Worm (Caenorhabditis elegans) whole organism, L4 larva: ENCODE data around the gene srd-46.

Experiments used
- F26F4.8 ChIP-seq: fragments of 200-800 bp; sonication (Bioruptor generic); conservative IDR thresholded peaks from 2 replicates; pipeline ENCODE4 v1.3.6; 2022; ENCODE audit warnings: missing genetic modification characterization, missing compliant biosample characterization
- F49E8.2 ChIP-seq: sonication (generic microtip); optimal IDR thresholded peaks from 2 replicates; lab custom pipeline; 2016; ENCODE audit warnings: missing compliant biosample characterization, mild to moderate bottlenecking, missing genetic modification characterization, borderline replicate concordance
- R02D3.7 ChIP-seq: fragments of 150-350 bp; sonication (generic microtip); optimal IDR thresholded peaks from 3 replicates; lab custom pipeline; 2014; ENCODE audit warnings: missing biosample characterization, missing genetic modification characterization
- T20F7.1 ChIP-seq: fragments of 200-800 bp; sonication (Bioruptor generic); optimal IDR thresholded peaks from 2 replicates; lab custom pipeline; 2018; ENCODE audit warnings: mild to moderate bottlenecking, missing genetic modification characterization, missing compliant biosample characterization
- Y48G9A.11 ChIP-seq: fragments of 200-800 bp; sonication (Bioruptor generic); IDR thresholded peaks from 2 replicates; pipeline ENCODE4 v1.3.6; 2022; ENCODE audit warnings: missing genetic modification reagents, missing genetic modification characterization, missing compliant biosample characterization
- ZK337.2 ChIP-seq: fragments of 200-800 bp; sonication (Bioruptor generic); IDR thresholded peaks from 2 replicates; pipeline ENCODE4 v1.3.6; 2022; ENCODE audit warnings: missing genetic modification reagents, missing genetic modification characterization, missing compliant biosample characterization
- aha-1 ChIP-seq: fragments of 150-350 bp; peaks from one replicate; lab custom pipeline; 2014; ENCODE audit warnings: missing biosample characterization, missing genetic modification characterization
- aly-2 ChIP-seq: sonication (generic microtip); optimal IDR thresholded peaks from 2 replicates; lab custom pipeline; 2018; ENCODE audit warnings: missing biosample characterization, missing genetic modification characterization
- ama-1 ChIP-seq: fragments of 150-350 bp; optimal IDR thresholded peaks from 2 replicates; lab custom pipeline; 2014; ENCODE audit warnings: inconsistent platforms, mixed read lengths
- arid-1 ChIP-seq: fragments of 200-800 bp; sonication (Bioruptor generic); conservative IDR thresholded peaks from 2 replicates; pipeline ENCODE4 v1.3.6; 2022; ENCODE audit warnings: missing genetic modification reagents, missing genetic modification characterization, missing compliant biosample characterization
- ctbp-1 ChIP-seq: fragments of 200-800 bp; sonication (Bioruptor generic); IDR thresholded peaks from 2 replicates; pipeline ENCODE4 v1.3.6; 2022; ENCODE audit warnings: missing genetic modification reagents, missing genetic modification characterization, missing compliant biosample characterization
- daf-12 ChIP-seq: fragments of 150-350 bp; optimal IDR thresholded peaks from 2 replicates; lab custom pipeline; 2014; ENCODE audit warnings: missing biosample characterization, missing genetic modification reagents, missing genetic modification characterization
- daf-16 ChIP-seq, 3 experiments: sonication (generic microtip); optimal IDR thresholded peaks; 2 replicates each; lab custom pipeline; 2016 to 2017; ENCODE audit warnings: missing genetic modification characterization in 3 of 3, missing genetic modification reagents in 3 of 3, mild to moderate bottlenecking in 2 of 3, missing compliant biosample characterization in 2 of 3, missing biosample characterization in 1 of 3, moderate library complexity in 1 of 3
- daf-8 ChIP-seq: fragments of 200-800 bp; sonication (Bioruptor generic); IDR thresholded peaks from 2 replicates; pipeline ENCODE4 v1.3.6; 2022; ENCODE audit warnings: missing genetic modification characterization, missing compliant biosample characterization
- duxl-1 ChIP-seq: sonication (generic microtip); optimal IDR thresholded peaks from 2 replicates; lab custom pipeline; 2016; ENCODE audit warnings: mild to moderate bottlenecking, missing genetic modification characterization, moderate library complexity, missing compliant biosample characterization; ENCODE audit not compliant: poor library complexity
- fkh-10 ChIP-seq: fragments of 150-350 bp; optimal IDR thresholded peaks from 2 replicates; lab custom pipeline; 2014; ENCODE audit warnings: missing biosample characterization, missing genetic modification reagents, missing genetic modification characterization
- hif-1 ChIP-seq, 2 experiments: sonication (generic microtip); optimal IDR thresholded peaks; 2 replicates each; lab custom pipeline; 2016 to 2017; ENCODE audit warnings: missing compliant biosample characterization in 2 of 2, missing genetic modification characterization in 2 of 2, missing genetic modification reagents in 2 of 2, missing genotype in 2 of 2, mild to moderate bottlenecking in 1 of 2
- hlh-11 ChIP-seq: fragments of 200-800 bp; sonication (Bioruptor generic); optimal IDR thresholded peaks from 2 replicates; lab custom pipeline; 2018; ENCODE audit warnings: mild to moderate bottlenecking, missing genetic modification characterization, missing compliant biosample characterization
- hmg-1.1 ChIP-seq: fragments of 200-800 bp; sonication (Bioruptor generic); IDR thresholded peaks from 2 replicates; pipeline ENCODE4 v1.3.6; 2022; ENCODE audit warnings: missing genetic modification reagents, missing genetic modification characterization, missing compliant biosample characterization
- lim-7 ChIP-seq: fragments of 200-800 bp; sonication (Bioruptor generic); IDR thresholded peaks from 2 replicates; pipeline ENCODE4 v1.3.6; 2022; ENCODE audit warnings: missing genetic modification characterization, missing compliant biosample characterization
- lin-1 ChIP-seq: fragments of 200-800 bp; sonication (Bioruptor generic); IDR thresholded peaks from 2 replicates; pipeline ENCODE4 v1.3.6; 2022; ENCODE audit warnings: missing genetic modification reagents, missing genetic modification characterization, missing compliant biosample characterization
- lin-15B ChIP-seq: fragments of 150-350 bp; sonication (generic microtip); optimal IDR thresholded peaks from 3 replicates; lab custom pipeline; 2014; ENCODE audit warnings: missing biosample characterization, missing genetic modification characterization
- lin-39 ChIP-seq: fragments of 150-350 bp; optimal IDR thresholded peaks from 2 replicates; lab custom pipeline; 2014; ENCODE audit warnings: missing biosample characterization, missing genetic modification reagents, missing genetic modification characterization
- lsy-2 ChIP-seq, 2 experiments: fragments of 150-350 bp in 1 of 2; sonication (generic microtip) in 1 of 2; optimal IDR thresholded peaks; 2 replicates each; lab custom pipeline; 2014 to 2017; ENCODE audit warnings: missing biosample characterization in 2 of 2, missing genetic modification characterization in 2 of 2
- madf-9 ChIP-seq: fragments of 200-800 bp; sonication (Bioruptor generic); conservative IDR thresholded peaks from 2 replicates; pipeline ENCODE4 v1.3.6; 2022; ENCODE audit warnings: missing genetic modification reagents, missing genetic modification characterization, missing compliant biosample characterization
- mdl-1 ChIP-seq, 2 experiments: fragments of 150-350 bp in 1 of 2; sonication (generic microtip) in 1 of 2; optimal IDR thresholded peaks; 2 replicates each; lab custom pipeline; 2014 to 2017; ENCODE audit warnings: missing biosample characterization in 2 of 2, missing genetic modification characterization in 2 of 2
- mep-1 ChIP-seq: fragments of 150-350 bp; sonication (generic microtip); optimal IDR thresholded peaks from 3 replicates; lab custom pipeline; 2014; ENCODE audit warnings: missing biosample characterization, missing genetic modification characterization
- mes-2 ChIP-seq: sonication (generic microtip); optimal IDR thresholded peaks from 2 replicates; lab custom pipeline; 2016; ENCODE audit warnings: missing genotype, mild to moderate bottlenecking, missing genetic modification characterization, missing compliant biosample characterization; ENCODE audit not compliant: poor library complexity, severe bottlenecking
- mxl-3 ChIP-seq: fragments of 200-800 bp; sonication (Bioruptor generic); optimal IDR thresholded peaks from 2 replicates; lab custom pipeline; 2018; ENCODE audit warnings: mild to moderate bottlenecking, missing genetic modification characterization, missing compliant biosample characterization
- nhr-10 ChIP-seq: fragments of 150-350 bp; optimal IDR thresholded peaks from 2 replicates; lab custom pipeline; 2014; ENCODE audit warnings: missing biosample characterization, missing genetic modification characterization
- nhr-25 ChIP-seq: sonication (generic microtip); optimal IDR thresholded peaks from 2 replicates; lab custom pipeline; 2017; ENCODE audit warnings: missing genetic modification characterization, mild to moderate bottlenecking, missing compliant biosample characterization, antibody characterized with exemption, moderate library complexity, borderline replicate concordance; ENCODE audit not compliant: insufficient read depth
- nhr-41 ChIP-seq: fragments of 200-800 bp; sonication (Bioruptor generic); IDR thresholded peaks from 2 replicates; pipeline ENCODE4 v1.3.6; 2022; ENCODE audit warnings: missing genetic modification reagents, missing genetic modification characterization, missing compliant biosample characterization
- nhr-6 ChIP-seq: fragments of 150-350 bp; optimal IDR thresholded peaks from 2 replicates; lab custom pipeline; 2014; ENCODE audit warnings: missing biosample characterization, missing genetic modification characterization
- nhr-77 ChIP-seq: fragments of 150-350 bp; optimal IDR thresholded peaks from 2 replicates; lab custom pipeline; 2014; ENCODE audit warnings: missing biosample characterization, missing genetic modification characterization
- php-3 ChIP-seq: fragments of 200-800 bp; sonication (Bioruptor generic); IDR thresholded peaks from 2 replicates; pipeline ENCODE4 v1.3.6; 2022; ENCODE audit warnings: missing genetic modification reagents, missing genetic modification characterization, missing compliant biosample characterization
- rbr-2 ChIP-seq: sonication (generic microtip); optimal IDR thresholded peaks from 2 replicates; lab custom pipeline; 2016; ENCODE audit warnings: missing genotype, missing genetic modification characterization, missing compliant biosample characterization
- skn-1 ChIP-seq: fragments of 150-350 bp; optimal IDR thresholded peaks from 2 replicates; lab custom pipeline; 2014; ENCODE audit warnings: missing biosample characterization, missing genetic modification characterization
- snpc-1.2 ChIP-seq: fragments of 200-800 bp; sonication (Bioruptor generic); IDR thresholded peaks from 2 replicates; pipeline ENCODE4 v1.3.6; 2022; ENCODE audit warnings: missing genetic modification reagents, missing genetic modification characterization, missing compliant biosample characterization
- spr-1 ChIP-seq: sonication (generic microtip); optimal IDR thresholded peaks from 2 replicates; lab custom pipeline; 2016; ENCODE audit warnings: mild to moderate bottlenecking, missing genetic modification characterization, missing compliant biosample characterization
- unc-39 ChIP-seq: sonication (generic microtip); optimal IDR thresholded peaks from 2 replicates; lab custom pipeline; 2017; ENCODE audit warnings: missing biosample characterization, missing genetic modification characterization
- unc-62 ChIP-seq, 3 experiments: fragments of 150-350 bp in 1 of 3; sonication (generic microtip); optimal IDR thresholded peaks in 2 of 3; peaks in 1 of 3; 1 replicate in 1 of 3; 2 replicates in 2 of 3; lab custom pipeline; 2014 to 2017; ENCODE audit warnings: missing biosample characterization in 3 of 3, missing genetic modification characterization in 3 of 3, missing genetic modification reagents in 3 of 3, missing genotype in 1 of 3
- zfp-3 ChIP-seq: fragments of 200-800 bp; sonication (Bioruptor generic); conservative IDR thresholded peaks from 2 replicates; pipeline ENCODE4 v1.3.6; 2022; ENCODE audit warnings: missing genetic modification reagents, missing genetic modification characterization, missing compliant biosample characterization
- ztf-7 ChIP-seq: fragments of 150-350 bp; optimal IDR thresholded peaks from 2 replicates; lab custom pipeline; 2014; ENCODE audit warnings: missing biosample characterization, missing genetic modification characterization

The srd-46 gene

DNA sequence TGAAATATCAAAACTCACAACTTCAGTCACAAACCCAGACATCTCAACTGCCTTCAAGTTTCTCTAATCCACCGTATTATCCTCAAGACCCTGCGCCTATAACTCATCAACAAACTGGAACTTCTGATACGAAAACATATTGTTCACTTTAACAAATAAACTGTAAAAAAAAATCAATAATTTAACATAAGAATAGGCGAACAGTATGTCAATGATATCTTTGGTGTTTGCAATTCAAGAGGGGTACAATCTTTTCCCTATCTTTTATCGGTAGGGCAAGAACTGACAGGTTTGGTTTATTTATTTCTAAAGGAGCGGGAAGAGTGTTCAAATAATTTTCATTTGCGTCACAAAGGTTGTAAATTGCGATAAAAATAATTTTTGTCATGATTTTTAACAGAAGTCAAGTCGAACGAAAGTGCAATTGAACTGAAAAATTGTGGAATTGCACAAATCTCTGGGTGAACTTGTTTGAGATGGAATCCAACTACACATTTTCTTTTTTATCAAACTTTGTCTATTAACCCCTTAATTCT lies 31.1 kb downstream of the srd-46 start (continued):
- TF ChIP-seq mes-2 (peak; percentile 94), ZK337.2 (peak; percentile 83; the same call in 1 of the 2 replicates), skn-1 (peak; percentile 41), hmg-1.1 (GFP tag; lab: Robert Waterston, UW) (peak; percentile 99), nhr-77 (tag; lab: Kevin White, UChicago) (peak; percentile 100), unc-62 (GFP tag; optimal IDR thresholded peaks at IDR 0.05 in 1 of 2; lab: Kevin White, UChicago) (peak; percentile 65 to 100), unc-62 (tag; optimal IDR thresholded peaks at IDR 0.05; lab: Kevin White, UChicago) (peak; percentile 96), unc-39 (peak; percentile 38), snpc-1.2 (GFP tag; lab: Robert Waterston, UW) (no peak), lin-1 (GFP tag; lab: Robert Waterston, UW) (peak; percentile 92), hif-1 (tag; optimal IDR thresholded peaks at IDR 0.05; lab: Kevin White, UChicago) (peak; percentile 71 to 85), daf-16 (GFP tag; optimal IDR thresholded peaks at IDR 0.05; lab: Kevin White, UChicago) (peak; percentile 94 to 99), daf-16 (tag; optimal IDR thresholded peaks at IDR 0.05; lab: Kevin White, UChicago) (peak; percentile 99), daf-12 (tag; lab: Kevin White, UChicago) (peak; percentile 9)

DNA sequence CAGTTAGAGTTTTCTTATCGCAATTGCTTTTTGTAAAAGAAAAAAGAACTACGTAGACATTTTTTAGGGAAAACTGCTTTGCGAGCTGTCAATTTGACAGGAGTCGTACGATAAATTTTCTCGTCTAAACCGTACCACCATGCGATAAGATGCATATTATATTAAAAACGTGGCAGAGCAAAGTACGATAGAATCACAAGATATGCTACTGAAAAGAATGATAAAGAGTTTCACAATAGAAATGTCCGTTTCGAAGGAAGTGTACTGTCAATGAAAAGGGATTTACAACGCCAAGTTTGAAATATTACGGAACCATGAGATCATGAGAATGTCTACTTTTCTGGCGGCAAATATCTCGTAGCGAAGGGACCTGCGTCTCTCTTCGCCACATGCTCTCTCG lies 32.9 kb downstream of the srd-46 start, which contains the start of gene F19H6.5:
TSS of gene F19H6.5 (minus strand) at position 101 of the 400 bp plus-strand sequence.
- no peak for TF ChIP-seq ztf-7
- TF ChIP-seq lsy-2 (tag; optimal IDR thresholded peaks at IDR 0.05; lab: Kevin White, UChicago), result no peak
- TF ChIP-seq aly-2 (tag; lab: Kevin White, UChicago), result no peak
- TF ChIP-seq T20F7.1 (GFP tag; lab: Kevin White, UChicago), result no peak
- TF ChIP-seq Y48G9A.11 (GFP tag; lab: Robert Waterston, UW), result no peak

DNA sequence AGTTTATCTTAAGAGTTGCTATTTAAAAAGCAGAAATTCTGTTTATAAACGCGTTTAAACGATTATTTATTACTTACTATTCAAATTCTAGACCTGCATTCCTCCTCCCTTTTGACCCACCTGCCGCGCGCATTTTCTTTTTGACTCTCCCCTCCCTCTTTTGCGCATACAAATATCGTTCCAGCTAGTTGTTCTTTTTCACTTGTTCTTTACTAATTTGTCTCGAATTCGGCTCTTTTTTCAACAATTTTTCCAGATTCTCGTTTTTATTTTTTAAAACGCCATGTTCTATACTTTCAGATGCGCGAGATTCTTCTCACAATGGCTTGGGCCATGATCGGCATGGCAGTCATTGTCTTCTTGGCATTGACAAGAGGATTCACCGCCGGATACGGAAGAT lies 33.5 kb downstream of the srd-46 start, which contains the start of gene F19H6.4:
TSS of gene F19H6.4 (plus strand) at position 301 of the 400 bp plus-strand sequence.
- TF ChIP-seq fkh-10 (GFP tag; lab: Kevin White, UChicago) (no peak), lin-39 (tag; lab: Kevin White, UChicago) (no peak), F49E8.2 (tag; lab: Kevin White, UChicago) (no peak), nhr-10 (no peak), R02D3.7 (tag; lab: Kevin White, UChicago) (no peak), lin-15B (no peak), daf-8 (no peak), zfp-3 (GFP tag; lab: Robert Waterston, UW) (no peak), nhr-25 (tag; lab: Kevin White, UChicago) (no peak), ama-1 (no peak), mxl-3 (GFP tag; lab: Kevin White, UChicago) (no peak), nhr-6 (tag; lab: Kevin White, UChicago) (no peak), duxl-1 (tag; lab: Kevin White, UChicago) (no peak), aha-1 (tag; lab: Kevin White, UChicago) (no peak), F26F4.8 (GFP tag; lab: Robert Waterston, UW) (no peak)

DNA sequence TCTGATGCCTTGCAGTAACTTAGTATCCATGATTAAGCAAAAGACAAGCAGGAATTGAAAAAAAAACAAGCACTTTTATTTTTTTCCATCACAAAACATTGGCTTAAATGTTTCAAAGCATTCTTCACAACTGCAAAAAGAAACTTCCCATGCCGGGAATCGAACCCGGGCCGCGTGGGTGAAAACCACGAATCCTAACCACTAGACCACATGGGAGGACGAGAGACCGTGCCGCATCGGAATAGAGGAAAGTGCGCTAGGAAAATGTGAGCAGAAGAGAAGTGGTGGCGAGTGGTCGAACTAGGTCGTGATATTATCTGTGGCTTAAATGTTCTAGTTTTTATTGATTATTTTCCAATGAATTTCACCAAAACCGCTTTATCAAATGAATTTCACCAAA lies 35.6 kb downstream of the srd-46 start:
- TF ChIP-seq ztf-7 (peak; percentile 59), nhr-41 (peak; percentile 82; the same call in 1 of the 2 replicates), duxl-1 (tag; lab: Kevin White, UChicago) (peak; percentile 81), mes-2 (peak; percentile 81), arid-1 (peak; percentile 73), mxl-3 (GFP tag; lab: Kevin White, UChicago) (peak; percentile 39), mep-1 (tag; lab: Kevin White, UChicago) (peak; percentile 65), aha-1 (tag; lab: Kevin White, UChicago) (peak; percentile 94), spr-1 (tag; lab: Kevin White, UChicago) (peak; percentile 14), unc-62 (GFP tag; optimal IDR thresholded peaks at IDR 0.05 in 1 of 2; lab: Kevin White, UChicago) (no peak), unc-62 (tag; optimal IDR thresholded peaks at IDR 0.05; lab: Kevin White, UChicago) (no peak), rbr-2 (peak; percentile 30), php-3 (GFP tag; lab: Robert Waterston, UW) (peak; percentile 65; the same call in 1 of the 2 replicates), hlh-11 (tag; lab: Kevin White, UChicago) (peak; percentile 53), mdl-1 (tag; optimal IDR thresholded peaks at IDR 0.05; lab: Kevin White, UChicago) (peak in 1 of 2 experiments; percentile 72), hif-1 (tag; optimal IDR thresholded peaks at IDR 0.05; lab: Kevin White, UChicago) (peak in 1 of 2 experiments; percentile 27), nhr-77 (tag; lab: Kevin White, UChicago) (peak; percentile 64), ctbp-1 (GFP tag; lab: Robert Waterston, UW) (peak; percentile 68; the same call in 1 of the 2 replicates), lim-7 (GFP tag; lab: Robert Waterston, UW) (peak; percentile 88), madf-9 (peak; percentile 55; the same call in 1 of the 2 replicates), hmg-1.1 (GFP tag; lab: Robert Waterston, UW) (peak; percentile 90)
